Worm (Caenorhabditis elegans) whole organism, L4/young adult: ENCODE results near the gene F43C1.5.

ENCODE experiments used
- W03F9.2 ChIP-seq: fragments of 150-350 bp; optimal IDR thresholded peaks from 2 replicates; lab custom pipeline; 2014; ENCODE audit warnings: missing biosample characterization, missing genetic modification characterization
- him-1 ChIP-seq: sonication (generic microtip); optimal IDR thresholded peaks from 2 replicates; lab custom pipeline; 2016; ENCODE audit warnings: missing genotype, missing genetic modification reagents, missing genetic modification characterization, missing compliant biosample characterization

- TF ChIP-seq him-1 (tag; lab: Kevin White, UChicago) (peak; percentile 31), W03F9.2 (tag; lab: Kevin White, UChicago) (peak; percentile 68)
These were observed 8.7 kb downstream of the F43C1.5 start for ce11 chrIII:4237660-4238059.
